Fruit fly (Drosophila melanogaster): ENCODE results near the gene fax.
A peak's percentile ranks its signal among the peaks of the same experiment; 100 is the strongest.

The fax gene

DNA sequence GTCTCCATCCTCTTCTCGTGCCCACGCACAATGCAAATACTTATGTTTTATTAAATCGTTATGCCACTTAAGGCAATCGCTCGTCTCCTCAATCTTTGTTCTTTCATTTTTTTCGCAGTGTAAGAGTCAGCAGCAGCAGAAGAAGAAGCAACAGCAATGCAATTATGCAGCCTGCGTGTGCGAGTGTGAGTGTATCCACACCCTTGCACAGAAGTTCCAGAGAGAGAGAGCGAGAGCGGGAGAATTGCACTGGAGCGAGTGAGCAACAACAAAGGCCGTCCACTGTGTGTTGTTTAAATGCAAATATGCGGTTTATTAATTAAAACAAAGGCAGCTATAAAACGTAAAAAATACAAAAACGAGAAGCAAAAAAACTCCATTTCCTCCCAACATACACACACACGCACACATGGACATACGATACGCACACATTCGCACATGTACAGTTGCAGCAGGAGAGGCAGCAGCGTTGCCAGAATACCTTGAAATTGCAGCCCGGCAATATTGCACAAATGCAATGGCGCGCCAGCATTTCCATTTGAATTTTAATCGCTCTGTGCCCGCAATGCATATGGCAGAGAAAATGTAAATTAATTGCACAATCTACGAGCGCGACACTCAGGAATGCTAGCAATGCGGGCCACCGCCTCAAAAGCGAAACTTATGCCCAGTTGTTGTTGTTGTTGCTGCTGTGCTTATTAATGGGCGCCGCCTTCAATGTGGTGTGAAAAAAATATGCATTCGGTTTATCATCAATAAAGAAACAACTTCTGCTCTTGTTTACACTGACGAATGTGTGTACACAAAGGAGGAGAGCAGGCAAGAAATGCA, 2.8 kb downstream of the fax start:
- TF ChIP-seq CG33213 (GFP tag; optimal IDR thresholded peaks at IDR 0.05) (peak; percentile 48), gsb (GFP tag; IDR thresholded peaks at IDR 0.05) (no peak), Nf-YC (tag; optimal IDR thresholded peaks at IDR 0.05) (no peak), Abd-B (GFP tag; optimal IDR thresholded peaks at IDR 0.05) (no peak), trem (tag; optimal IDR thresholded peaks at IDR 0.05) (peak; percentile 14), tna (GFP tag; IDR thresholded peaks at IDR 0.05; ENCODE audit: partially characterized antibody) (no peak), Taf1 (GFP tag; IDR thresholded peaks at IDR 0.05) (no peak), NC2β (GFP tag; optimal IDR thresholded peaks at IDR 0.05) (peak; percentile 59), CG11695 (GFP tag; IDR thresholded peaks at IDR 0.05) (no peak), mam (GFP tag; optimal IDR thresholded peaks at IDR 0.05) (no peak), Asciz (GFP tag; optimal IDR thresholded peaks at IDR 0.05) (peak; percentile 58), CG6654 (GFP tag; optimal IDR thresholded peaks at IDR 0.05) (no peak), chif (GFP tag; optimal IDR thresholded peaks at IDR 0.05) (peak; percentile 29 to 62), HLH54F (GFP tag; optimal IDR thresholded peaks at IDR 0.05) (no peak), CG4424 (GFP tag; optimal IDR thresholded peaks at IDR 0.05) (no peak), CG9817 (tag; optimal IDR thresholded peaks at IDR 0.05) (no peak), CG2712 (tag; optimal IDR thresholded peaks at IDR 0.05) (no peak), oc (tag; optimal IDR thresholded peaks at IDR 0.05) (no peak), btn (GFP tag; optimal IDR thresholded peaks at IDR 0.05) (peak; percentile 51), Deaf1 (tag; optimal IDR thresholded peaks at IDR 0.05) (no peak), pzg (GFP tag; optimal IDR thresholded peaks at IDR 0.05) (no peak), cato (GFP tag; optimal IDR thresholded peaks at IDR 0.05; ENCODE audit: borderline replicate concordance) (peak; percentile 10), Poxn (GFP tag; IDR thresholded peaks at IDR 0.05) (no peak), onecut (GFP tag; IDR thresholded peaks at IDR 0.05) (peak; percentile 43; the same call in 1 of the 2 replicates), Dip2 (GFP tag; IDR thresholded peaks at IDR 0.05) (no peak), Aef1 (GFP tag; IDR thresholded peaks at IDR 0.05) (no peak), CG10274 (GFP tag; optimal IDR thresholded peaks at IDR 0.05) (no peak), stwl (tag; optimal IDR thresholded peaks at IDR 0.05) (peak; percentile 0), Lim3 (GFP tag; IDR thresholded peaks at IDR 0.05) (no peak), Sry-β (GFP tag; optimal IDR thresholded peaks at IDR 0.05) (no peak), CG30431 (GFP tag; optimal IDR thresholded peaks at IDR 0.05) (peak; percentile 17), sob (GFP tag; IDR thresholded peaks at IDR 0.05) (no peak), Kr (GFP tag; optimal IDR thresholded peaks at IDR 0.05) (peak; percentile 88), CG11696 (GFP tag; IDR thresholded peaks at IDR 0.05) (no peak), CG2202 (tag; optimal IDR thresholded peaks at IDR 0.05) (peak; percentile 75), grn (GFP tag; optimal IDR thresholded peaks at IDR 0.05) (no peak), Fer1 (GFP tag; optimal IDR thresholded peaks at IDR 0.05) (no peak), vvl (GFP tag; IDR thresholded peaks at IDR 0.05) (peak; percentile 56; the same call in 1 of the 2 replicates), Ets97D (GFP tag; optimal IDR thresholded peaks at IDR 0.05) (no peak), Doc3 (GFP tag; IDR thresholded peaks at IDR 0.05; ENCODE audit: partially characterized antibody) (no peak), Tbp (GFP tag; optimal IDR thresholded peaks at IDR 0.05) (no peak), dan (GFP tag; IDR thresholded peaks at IDR 0.05) (no peak), ash1 (GFP tag; optimal IDR thresholded peaks at IDR 0.05) (no peak), lab (GFP tag; optimal IDR thresholded peaks at IDR 0.05) (no peak), CG8281 (tag; optimal IDR thresholded peaks at IDR 0.05) (peak; percentile 29), caup (GFP tag; optimal IDR thresholded peaks at IDR 0.05; ENCODE audit: severe bottlenecking) (peak; percentile 6), CG10543 (GFP tag; optimal IDR thresholded peaks at IDR 0.05) (peak; percentile 40), Doc2 (GFP tag; IDR thresholded peaks at IDR 0.05) (no peak), emc (GFP tag; optimal IDR thresholded peaks at IDR 0.05) (no peak), CG31441 (GFP tag; IDR thresholded peaks at IDR 0.05) (0 out of 2 replicates have a peak, but pooled peaks have one; percentile 23)

Measured in whole organism, embryonic.